Fruit fly (Drosophila melanogaster): ENCODE measurements around the gene gish.
A peak's percentile ranks its signal among the peaks of the same experiment; 100 is the strongest.

Gene gish

DNA sequence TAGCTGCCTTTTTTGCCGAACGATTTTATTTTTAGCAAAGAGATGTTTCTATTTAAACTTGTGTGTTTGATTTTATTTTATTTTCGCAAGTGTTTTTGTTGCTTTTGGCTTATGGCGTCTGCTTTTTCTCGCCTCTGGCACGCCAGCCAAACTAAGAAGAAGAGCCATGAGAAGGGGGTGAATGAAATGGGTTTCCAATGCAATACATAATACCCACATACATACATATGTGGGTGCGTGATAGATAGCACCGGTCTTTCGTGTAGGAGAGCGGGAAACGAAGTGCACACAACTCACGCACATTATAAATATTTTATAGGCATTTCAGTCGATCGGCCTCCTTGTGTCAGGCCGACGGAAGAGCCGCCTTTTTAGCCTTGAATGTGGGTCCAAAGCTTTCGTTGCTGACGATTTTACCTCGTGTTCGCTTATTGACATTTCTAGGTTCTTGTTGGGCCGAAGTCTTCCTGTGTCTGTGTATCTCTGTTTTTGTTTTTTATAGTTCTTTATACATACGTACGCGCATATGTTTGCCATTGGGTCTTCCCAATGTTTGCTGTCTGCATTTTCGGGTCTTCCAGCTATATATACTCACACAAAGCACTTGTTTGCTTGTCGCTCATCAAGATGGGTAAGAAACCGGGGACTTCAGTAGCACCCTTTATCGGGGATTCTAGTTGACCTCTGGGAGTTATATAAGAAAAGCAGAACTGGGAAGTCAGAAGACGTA, 3.8 kb downstream of the gish start:
- 0 out of 3 replicates have a peak, but pooled peaks have one; percentile 4 for TF ChIP-seq eg (GFP tag; IDR thresholded peaks at IDR 0.05)
- TF ChIP-seq CG15336 (GFP tag; IDR thresholded peaks at IDR 0.05): peak; percentile 15; the same call in 1 of the 2 replicates
- TF ChIP-seq Eip93F (GFP tag; optimal IDR thresholded peaks at IDR 0.05): no peak
- peak; percentile 28 for TF ChIP-seq Eip78C (GFP tag)
- no peak for TF ChIP-seq acj6 (GFP tag; optimal IDR thresholded peaks at IDR 0.05)
- TF ChIP-seq fkh (GFP tag; optimal IDR thresholded peaks at IDR 0.05): peak; percentile 92
- no peak for TF ChIP-seq Hr4 (GFP tag; optimal IDR thresholded peaks at IDR 0.05)
- no peak for TF ChIP-seq cyc (GFP tag; optimal IDR thresholded peaks at IDR 0.05)
- no peak for TF ChIP-seq CG7368 (GFP tag; optimal IDR thresholded peaks at IDR 0.05)
- TF ChIP-seq Ets96B (tag; optimal IDR thresholded peaks at IDR 0.05): no peak
- no peak for TF ChIP-seq CG6808 (GFP tag; optimal IDR thresholded peaks at IDR 0.05)
- TF ChIP-seq OdsH (GFP tag; optimal IDR thresholded peaks at IDR 0.05): no peak
- no peak for TF ChIP-seq CG6163 (GFP tag; IDR thresholded peaks at IDR 0.05)

DNA sequence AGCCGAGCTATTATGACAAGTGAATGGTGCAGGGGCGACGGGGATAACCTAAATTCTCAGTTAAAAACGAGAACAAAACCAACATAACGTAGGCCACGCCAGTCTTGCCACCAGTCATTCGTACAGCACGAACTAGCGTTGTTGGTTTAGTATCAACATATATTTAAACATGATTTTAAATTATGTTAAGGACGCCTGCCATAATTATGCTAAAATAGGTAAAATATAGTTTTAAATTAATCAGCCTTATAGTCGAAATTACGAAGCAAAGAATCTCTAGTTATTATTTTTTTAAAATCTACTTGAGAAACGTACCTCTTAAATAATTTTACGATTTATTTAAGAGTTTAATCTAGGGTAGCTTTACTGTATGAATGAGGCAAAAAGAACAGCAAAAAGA, 4.7 kb downstream of the gish start:
- TF ChIP-seq CG11902 (GFP tag; optimal IDR thresholded peaks at IDR 0.05): no peak
- TF ChIP-seq Ets96B (tag; optimal IDR thresholded peaks at IDR 0.05): peak; percentile 12
- no peak for TF ChIP-seq CG8319 (GFP tag; optimal IDR thresholded peaks at IDR 0.05)
- peak; percentile 34 for TF ChIP-seq Hr4 (GFP tag; optimal IDR thresholded peaks at IDR 0.05)
- peak; percentile 39; the same call in 1 of the 2 replicates for TF ChIP-seq CG15336 (GFP tag; IDR thresholded peaks at IDR 0.05)
- peak; percentile 68 for TF ChIP-seq Eip78C (GFP tag)
- TF ChIP-seq Eip75B (GFP tag; optimal IDR thresholded peaks at IDR 0.05): peak; percentile 26

DNA sequence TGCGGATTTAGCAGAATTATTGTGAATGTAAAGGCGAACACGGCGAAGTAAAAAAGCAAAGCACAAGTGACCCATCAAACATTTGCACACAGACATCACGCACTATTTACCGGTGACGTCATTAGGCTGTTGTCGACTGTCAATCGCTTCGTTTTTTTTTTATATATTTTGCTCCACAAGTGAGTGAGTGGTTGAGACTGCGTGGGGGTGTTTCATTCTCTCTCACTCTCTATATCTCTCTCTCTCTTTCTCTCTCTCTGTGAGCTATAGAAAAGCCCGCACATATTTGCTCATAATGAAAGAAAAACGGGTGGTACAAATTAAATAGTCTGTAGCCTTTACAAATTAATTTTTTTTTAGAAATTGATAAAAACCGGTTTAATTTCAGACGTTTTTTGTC, 5.3 kb downstream of the gish start:
- TF ChIP-seq Smox (GFP tag; optimal IDR thresholded peaks at IDR 0.05) (no peak), fkh (GFP tag; optimal IDR thresholded peaks at IDR 0.05) (peak; percentile 53), Eip78C (GFP tag) (peak; percentile 27), CG15336 (GFP tag; IDR thresholded peaks at IDR 0.05) (0 out of 2 replicates have a peak, but pooled peaks have one; percentile 8), eg (GFP tag; IDR thresholded peaks at IDR 0.05) (peak; percentile 51; the same call in 1 of the 3 replicates)

DNA sequence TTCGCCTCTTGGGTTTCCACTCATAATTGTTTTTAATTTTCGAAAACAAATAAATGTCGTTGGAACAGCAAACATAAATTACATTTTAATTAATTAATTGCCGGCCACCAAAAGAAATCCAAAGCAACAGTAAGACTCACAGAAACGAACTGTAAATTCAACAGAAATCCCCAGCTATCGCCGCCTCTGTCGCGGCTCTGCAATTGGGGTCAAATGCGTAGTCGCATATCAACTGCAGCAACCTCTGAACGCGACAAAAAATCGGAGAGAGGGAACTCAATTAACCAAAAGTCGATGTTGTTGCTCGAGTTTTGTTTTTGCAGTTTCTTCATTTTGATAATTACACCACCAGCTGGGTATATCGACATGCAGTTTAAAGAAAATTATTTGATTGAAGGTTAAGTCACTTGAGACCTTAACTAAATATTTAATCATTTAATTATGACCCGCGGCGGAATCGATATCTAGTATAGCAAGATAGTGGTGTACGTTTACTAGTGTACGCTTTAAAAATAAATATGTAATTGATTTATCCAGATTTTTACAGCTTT, 7.2 kb downstream of the gish start:
- TF ChIP-seq dsx (GFP tag; optimal IDR thresholded peaks at IDR 0.05; ENCODE audit: poor library complexity, severe bottlenecking) (no peak), eg (GFP tag; IDR thresholded peaks at IDR 0.05) (0 out of 3 replicates have a peak, but pooled peaks have one; percentile 25), CG10669 (GFP tag; optimal IDR thresholded peaks at IDR 0.05) (no peak), Smox (GFP tag; optimal IDR thresholded peaks at IDR 0.05) (no peak), Eip78C (GFP tag) (peak; percentile 44), fkh (GFP tag; optimal IDR thresholded peaks at IDR 0.05) (no peak), fd59A (GFP tag; optimal IDR thresholded peaks at IDR 0.05) (no peak), CG6276 (GFP tag; optimal IDR thresholded peaks at IDR 0.05) (no peak), CG11294 (GFP tag; IDR thresholded peaks at IDR 0.05) (no peak), net (GFP tag; optimal IDR thresholded peaks at IDR 0.05) (no peak), achi (GFP tag; optimal IDR thresholded peaks at IDR 0.05) (no peak), Ets21C (GFP tag; optimal IDR thresholded peaks at IDR 0.05) (no peak), CG1621 (tag; optimal IDR thresholded peaks at IDR 0.05) (no peak), svp (GFP tag) (peak; percentile 88)

DNA sequence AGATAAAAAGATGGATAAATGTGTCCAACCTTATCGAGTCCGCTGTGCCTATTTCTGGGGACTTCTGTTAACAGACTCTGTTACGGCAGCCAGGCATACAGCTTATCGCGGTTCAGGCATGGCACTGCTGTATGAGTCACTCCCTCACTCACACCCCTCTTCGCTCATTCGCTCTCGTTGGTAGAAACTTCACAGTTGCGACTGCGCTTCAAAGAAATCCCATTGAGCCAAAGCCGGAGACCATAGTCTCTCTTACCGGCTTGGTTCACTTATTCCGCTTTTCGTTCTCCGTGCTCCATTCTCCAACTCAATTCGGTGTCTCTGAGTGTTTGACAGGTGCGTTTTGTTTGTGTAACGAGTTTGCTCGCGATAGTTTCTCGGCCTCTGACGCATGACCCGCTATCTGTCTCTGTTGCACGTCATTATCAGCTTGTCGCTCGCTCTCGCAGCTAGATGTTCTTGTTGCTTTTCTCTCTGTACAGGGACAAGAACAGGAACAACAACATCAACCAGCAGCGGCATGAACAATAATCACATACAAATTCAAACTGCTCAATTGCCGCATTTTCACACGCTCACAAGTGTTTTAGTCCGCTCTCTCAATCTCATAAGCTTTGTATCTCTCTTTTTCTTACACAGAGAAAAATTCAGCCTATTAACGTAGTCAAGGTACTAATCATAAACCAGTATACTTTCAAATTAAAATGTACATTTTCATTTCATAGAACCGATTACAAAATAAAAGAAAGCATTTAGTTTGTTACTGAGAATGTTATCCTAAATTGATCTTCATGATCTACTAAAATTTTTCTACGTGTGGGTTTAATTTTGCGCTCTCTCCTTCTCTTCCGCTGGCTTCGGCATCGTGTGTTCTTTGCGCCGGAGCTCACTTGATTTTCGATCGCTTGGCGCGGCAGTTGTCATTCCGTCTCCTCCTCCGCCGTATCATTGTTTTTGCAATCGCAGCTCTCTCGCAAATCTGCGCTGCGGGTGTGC, 8.0 kb downstream of the gish start:
- TF ChIP-seq spab (GFP tag; optimal IDR thresholded peaks at IDR 0.05) (peak; percentile 99), Hr4 (GFP tag; optimal IDR thresholded peaks at IDR 0.05) (peak; percentile 99), CG10669 (GFP tag; optimal IDR thresholded peaks at IDR 0.05) (peak; percentile 99), CG11762 (GFP tag; optimal IDR thresholded peaks at IDR 0.05; ENCODE audit: insufficient read depth) (peak; percentile 99), eg (GFP tag; IDR thresholded peaks at IDR 0.05) (peak; percentile 100), CG8319 (GFP tag; optimal IDR thresholded peaks at IDR 0.05) (peak; percentile 99), Sox102F (GFP tag; optimal IDR thresholded peaks at IDR 0.05) (peak; percentile 100), Met (GFP tag; optimal IDR thresholded peaks at IDR 0.05) (peak; percentile 100), CG8119 (GFP tag; IDR thresholded peaks at IDR 0.05) (peak; percentile 100), ss (GFP tag; optimal IDR thresholded peaks at IDR 0.05) (peak; percentile 99), CG16779 (tag; optimal IDR thresholded peaks at IDR 0.05) (peak; percentile 99), Ets21C (GFP tag; optimal IDR thresholded peaks at IDR 0.05) (peak; percentile 99), pdm3 (GFP tag; optimal IDR thresholded peaks at IDR 0.05) (peak; percentile 100), CG9139 (GFP tag; optimal IDR thresholded peaks at IDR 0.05) (peak; percentile 99), CG3919 (GFP tag; optimal IDR thresholded peaks at IDR 0.05) (peak; percentile 99), Hr39 (GFP tag; optimal IDR thresholded peaks at IDR 0.05) (peak; percentile 100), CG11294 (GFP tag; IDR thresholded peaks at IDR 0.05) (peak; percentile 99), Ets96B (tag; optimal IDR thresholded peaks at IDR 0.05) (peak; percentile 100)
